Worm (Caenorhabditis elegans) whole organism, young adult: ENCODE results near the gene ZC53.2.

Experiments
- B0035.1 ChIP-seq: sonication (generic microtip); optimal IDR thresholded peaks from 2 replicates; lab custom pipeline; 2016; ENCODE audit warnings: missing genetic modification characterization, mild to moderate bottlenecking, missing compliant biosample characterization, missing genotype, missing genetic modification reagents
- D2030.7 ChIP-seq: fragments of 200-800 bp; sonication (Bioruptor generic); IDR thresholded peaks from 2 replicates; pipeline ENCODE4 v1.3.6; 2022; ENCODE audit warnings: missing genetic modification reagents, missing genetic modification characterization, missing compliant biosample characterization
- F37B4.10 ChIP-seq: fragments of 200-800 bp; sonication (Bioruptor generic); IDR thresholded peaks from 2 replicates; pipeline ENCODE4 v1.3.6; 2022; ENCODE audit warnings: missing genetic modification characterization, missing compliant biosample characterization
- F52B5.7 ChIP-seq: sonication (generic microtip); optimal IDR thresholded peaks from 2 replicates; lab custom pipeline; 2016; ENCODE audit warnings: mild to moderate bottlenecking, missing genetic modification characterization, missing compliant biosample characterization
- F57A8.1 ChIP-seq: fragments of 200-800 bp; sonication (Bioruptor generic); optimal IDR thresholded peaks from 2 replicates; lab custom pipeline; 2018; ENCODE audit warnings: mild to moderate bottlenecking, missing genetic modification characterization, moderate library complexity, missing compliant biosample characterization
- F57C9.4 ChIP-seq: sonication (generic microtip); optimal IDR thresholded peaks from 2 replicates; lab custom pipeline; 2017; ENCODE audit warnings: mild to moderate bottlenecking, missing genetic modification characterization, missing compliant biosample characterization
- K12H6.12 ChIP-seq: fragments of 200-800 bp; sonication (Bioruptor generic); optimal IDR thresholded peaks from 2 replicates; lab custom pipeline; 2018; ENCODE audit warnings: mild to moderate bottlenecking, missing genetic modification characterization, missing compliant biosample characterization
- T26A5.8 ChIP-seq: sonication (generic microtip); optimal IDR thresholded peaks from 2 replicates; lab custom pipeline; 2016; ENCODE audit warnings: missing genetic modification characterization, missing compliant biosample characterization
- Y56A3A.18 ChIP-seq: fragments of 200-800 bp; sonication (Bioruptor generic); IDR thresholded peaks from 2 replicates; pipeline ENCODE4 v1.3.6; 2022; ENCODE audit warnings: missing genetic modification reagents, missing genetic modification characterization, missing compliant biosample characterization
- Y79H2A.3 ChIP-seq: fragments of 200-800 bp; sonication (Bioruptor generic); conservative IDR thresholded peaks from 2 replicates; pipeline ENCODE4 v1.3.6; 2022; ENCODE audit warnings: missing genetic modification reagents, missing genetic modification characterization, missing compliant biosample characterization
- ZK185.1 ChIP-seq: sonication (generic microtip); optimal IDR thresholded peaks from 2 replicates; lab custom pipeline; 2016; ENCODE audit warnings: mild to moderate bottlenecking, missing genetic modification characterization, missing compliant biosample characterization; ENCODE audit not compliant: poor library complexity, severe bottlenecking
- akir-1 ChIP-seq: fragments of 200-800 bp; sonication (Bioruptor generic); optimal IDR thresholded peaks from 2 replicates; lab custom pipeline; 2018; ENCODE audit warnings: mild to moderate bottlenecking, missing genetic modification characterization, moderate library complexity, missing compliant biosample characterization
- athp-1 ChIP-seq: sonication (generic microtip); optimal IDR thresholded peaks from 2 replicates; lab custom pipeline; 2017; ENCODE audit warnings: mild to moderate bottlenecking, missing genetic modification characterization, missing compliant biosample characterization
- attf-5 ChIP-seq: fragments of 200-800 bp; sonication (Bioruptor generic); optimal IDR thresholded peaks from 2 replicates; lab custom pipeline; 2018; ENCODE audit warnings: mild to moderate bottlenecking, missing genetic modification characterization, missing compliant biosample characterization
- attf-6 ChIP-seq: fragments of 200-800 bp; sonication (Bioruptor generic); IDR thresholded peaks from 2 replicates; pipeline ENCODE4 v1.3.6; 2022; ENCODE audit warnings: missing genetic modification reagents, missing genetic modification characterization, missing compliant biosample characterization
- bed-1 ChIP-seq: fragments of 200-800 bp; sonication (Bioruptor generic); IDR thresholded peaks from 2 replicates; pipeline ENCODE4 v1.3.6; 2022; ENCODE audit warnings: missing genetic modification reagents, missing genetic modification characterization, missing compliant biosample characterization
- cebp-2 ChIP-seq: fragments of 200-800 bp; sonication (Bioruptor generic); IDR thresholded peaks from 2 replicates; pipeline ENCODE4 v1.3.6; 2022; ENCODE audit warnings: missing genetic modification characterization, missing compliant biosample characterization
- ceh-100 ChIP-seq: fragments of 200-800 bp; sonication (Bioruptor generic); IDR thresholded peaks from 2 replicates; pipeline ENCODE4 v1.3.6; 2022; ENCODE audit warnings: missing genetic modification reagents, missing genetic modification characterization, missing compliant biosample characterization
- die-1 ChIP-seq: sonication (generic microtip); optimal IDR thresholded peaks from 2 replicates; lab custom pipeline; 2016; ENCODE audit warnings: missing genotype, mild to moderate bottlenecking, missing genetic modification characterization, missing compliant biosample characterization
- ekl-4 ChIP-seq: fragments of 200-800 bp; sonication (Bioruptor generic); IDR thresholded peaks from 2 replicates; pipeline ENCODE4 v1.3.6; 2022; ENCODE audit warnings: missing genetic modification reagents, missing genetic modification characterization, missing compliant biosample characterization
- ets-4 ChIP-seq: fragments of 200-800 bp; sonication (Bioruptor generic); optimal IDR thresholded peaks from 2 replicates; lab custom pipeline; 2018; ENCODE audit warnings: mild to moderate bottlenecking, missing genetic modification characterization, missing compliant biosample characterization
- him-1 ChIP-seq: sonication (generic microtip); optimal IDR thresholded peaks from 2 replicates; lab custom pipeline; 2016; ENCODE audit warnings: missing genotype, missing genetic modification reagents, missing genetic modification characterization, missing compliant biosample characterization
- hrde-1 ChIP-seq: sonication (generic microtip); optimal IDR thresholded peaks from 2 replicates; lab custom pipeline; 2016; ENCODE audit warnings: missing genetic modification characterization, mild to moderate bottlenecking, missing compliant biosample characterization, moderate library complexity, missing genotype, missing genetic modification reagents, borderline replicate concordance
- lag-1 ChIP-seq: fragments of 200-800 bp; sonication (Bioruptor generic); IDR thresholded peaks from 2 replicates; pipeline ENCODE4 v1.3.6; 2022; ENCODE audit warnings: missing genetic modification reagents, missing genetic modification characterization, missing compliant biosample characterization
- lin-26 ChIP-seq: fragments of 200-800 bp; sonication (Bioruptor generic); IDR thresholded peaks from 2 replicates; pipeline ENCODE4 v1.3.6; 2022; ENCODE audit warnings: missing genetic modification reagents, missing genetic modification characterization, missing compliant biosample characterization
- lin-35 ChIP-seq, 3 experiments: fragments of 150-350 bp in 2 of 3; sonication (generic microtip) in 1 of 3; optimal IDR thresholded peaks; 2 replicates each; lab custom pipeline; 2014 to 2018; ENCODE audit warnings: missing biosample characterization in 3 of 3, missing genetic modification characterization in 3 of 3, missing genetic modification reagents in 3 of 3
- lin-54 ChIP-seq: fragments of 200-800 bp; sonication (Bioruptor generic); optimal IDR thresholded peaks from 2 replicates; lab custom pipeline; 2018; ENCODE audit warnings: mild to moderate bottlenecking, missing genetic modification characterization, missing compliant biosample characterization
- madf-3 ChIP-seq: fragments of 200-800 bp; sonication (Bioruptor generic); IDR thresholded peaks from 2 replicates; pipeline ENCODE4 v1.3.6; 2022; ENCODE audit warnings: missing genetic modification reagents, missing genetic modification characterization, missing compliant biosample characterization
- madf-6 ChIP-seq: fragments of 200-800 bp; sonication (Bioruptor generic); IDR thresholded peaks from 2 replicates; pipeline ENCODE4 v1.3.6; 2022; ENCODE audit warnings: missing genetic modification reagents, missing genetic modification characterization, missing compliant biosample characterization
- madf-8 ChIP-seq: fragments of 200-800 bp; sonication (Bioruptor generic); conservative IDR thresholded peaks from 2 replicates; pipeline ENCODE4 v1.3.6; 2022; ENCODE audit warnings: missing genetic modification reagents, missing genetic modification characterization, missing compliant biosample characterization
- mcd-1 ChIP-seq: fragments of 200-800 bp; sonication (Bioruptor generic); IDR thresholded peaks from 2 replicates; pipeline ENCODE4 v1.3.6; 2022; ENCODE audit warnings: missing genetic modification reagents, missing genetic modification characterization, missing compliant biosample characterization
- nfya-1 ChIP-seq: sonication (generic microtip); optimal IDR thresholded peaks from 2 replicates; lab custom pipeline; 2017; ENCODE audit warnings: antibody characterized with exemption, missing compliant biosample characterization, missing genetic modification characterization, borderline replicate concordance; ENCODE audit not compliant: insufficient read depth
- nfyb-1 ChIP-seq: fragments of 200-800 bp; sonication (Bioruptor generic); IDR thresholded peaks from 2 replicates; pipeline ENCODE4 v1.3.6; 2022; ENCODE audit warnings: missing genetic modification reagents, missing genetic modification characterization, missing compliant biosample characterization
- pha-4 ChIP-seq: fragments of 150-350 bp; sonication (generic microtip); optimal IDR thresholded peaks from 2 replicates; lab custom pipeline; 2014; ENCODE audit warnings: missing biosample characterization, missing genetic modification reagents, missing genetic modification characterization
- rcor-1 ChIP-seq: fragments of 200-800 bp; sonication (Bioruptor generic); IDR thresholded peaks from 2 replicates; pipeline ENCODE4 v1.3.6; 2022; ENCODE audit warnings: missing genetic modification reagents, missing genetic modification characterization, missing compliant biosample characterization
- repo-1 ChIP-seq: sonication (generic microtip); optimal IDR thresholded peaks from 2 replicates; lab custom pipeline; 2017; ENCODE audit warnings: mild to moderate bottlenecking, missing genetic modification characterization, missing compliant biosample characterization
- sdz-38 ChIP-seq: sonication (generic microtip); optimal IDR thresholded peaks from 2 replicates; lab custom pipeline; 2016; ENCODE audit warnings: missing genotype, missing genetic modification characterization, missing compliant biosample characterization
- snpc-1.1 ChIP-seq: sonication (generic microtip); optimal IDR thresholded peaks from 2 replicates; lab custom pipeline; 2017; ENCODE audit warnings: missing genetic modification characterization, mild to moderate bottlenecking, missing compliant biosample characterization, antibody characterized with exemption, moderate library complexity, missing genotype, missing genetic modification reagents; ENCODE audit not compliant: insufficient read depth
- snpc-1.3 ChIP-seq: sonication (generic microtip); optimal IDR thresholded peaks from 2 replicates; lab custom pipeline; 2017; ENCODE audit warnings: missing genetic modification characterization, mild to moderate bottlenecking, missing compliant biosample characterization, antibody characterized with exemption, moderate library complexity, missing genotype, missing genetic modification reagents; ENCODE audit not compliant: insufficient read depth
- sptf-2 ChIP-seq: fragments of 200-800 bp; sonication (Bioruptor generic); optimal IDR thresholded peaks from 2 replicates; lab custom pipeline; 2018; ENCODE audit warnings: mild to moderate bottlenecking, missing genetic modification characterization, missing compliant biosample characterization
- tlf-1 ChIP-seq: fragments of 200-800 bp; sonication (Bioruptor generic); optimal IDR thresholded peaks from 2 replicates; lab custom pipeline; 2018; ENCODE audit warnings: mild to moderate bottlenecking, missing genetic modification characterization, missing compliant biosample characterization
- unc-130 ChIP-seq: sonication (generic microtip); optimal IDR thresholded peaks from 2 replicates; lab custom pipeline; 2016; ENCODE audit warnings: missing genetic modification reagents, missing genetic modification characterization, missing compliant biosample characterization
- zim-3 ChIP-seq: sonication (generic microtip); optimal IDR thresholded peaks from 2 replicates; lab custom pipeline; 2017; ENCODE audit warnings: mild to moderate bottlenecking, missing genetic modification characterization, moderate library complexity, missing compliant biosample characterization

ZC53.2 gene

DNA sequence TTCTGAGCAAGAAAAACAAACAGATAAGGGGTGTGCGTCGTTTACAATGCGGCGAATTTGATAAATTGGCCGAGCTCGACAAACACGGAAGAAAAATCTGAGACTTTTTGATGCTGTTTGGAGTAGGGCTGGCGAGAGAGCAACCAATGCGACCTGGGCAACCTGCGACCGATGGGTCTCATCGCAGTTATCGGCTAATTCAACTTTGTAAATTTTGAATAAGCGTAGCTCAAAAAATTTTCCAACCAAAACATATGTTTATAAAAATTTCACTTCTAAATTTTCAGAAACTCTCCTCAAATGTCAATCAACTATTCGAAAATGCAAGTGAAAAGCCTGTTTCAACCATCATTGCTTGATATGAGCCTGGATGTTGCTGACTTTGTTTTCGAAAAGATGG is 32.2 kb downstream of the ZC53.2 start, which contains the start of gene B0294.3:
Gene B0294.3 (plus strand): TSS at position 301 of the 400 bp plus-strand sequence.
- no peak for TF ChIP-seq snpc-1.1 (tag; lab: Kevin White, UChicago)
- no peak for TF ChIP-seq attf-6 (GFP tag; lab: Robert Waterston, UW)
- no peak for TF ChIP-seq cebp-2
- TF ChIP-seq F52B5.7 (tag; lab: Kevin White, UChicago), result no peak
- TF ChIP-seq lin-26 (GFP tag; lab: Robert Waterston, UW), result no peak
- TF ChIP-seq sptf-2 (GFP tag; lab: Kevin White, UChicago), result no peak
- TF ChIP-seq T26A5.8 (tag; lab: Kevin White, UChicago), result no peak

DNA sequence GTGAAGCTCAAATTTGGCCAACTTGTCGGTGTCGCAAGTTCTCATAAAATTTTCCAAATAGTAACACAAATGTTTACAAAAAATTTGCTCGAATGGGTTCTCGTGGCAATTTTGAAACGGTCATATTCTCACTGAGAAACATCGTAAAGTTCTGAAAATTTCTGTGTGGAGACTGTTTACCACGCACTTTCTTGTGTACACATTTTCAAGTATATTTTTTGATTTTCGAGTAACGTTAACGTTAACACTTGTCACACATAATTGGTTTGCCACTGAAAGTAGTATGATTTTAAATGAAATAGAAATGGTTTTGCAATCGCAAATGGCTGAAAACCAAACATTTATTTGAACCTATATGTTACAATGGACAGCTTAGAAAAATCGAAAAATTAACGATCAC is 33.2 kb downstream of the ZC53.2 start:
- TF ChIP-seq ekl-4 (GFP tag; lab: Robert Waterston, UW), result no peak
- no peak for TF ChIP-seq Y56A3A.18 (GFP tag; lab: Robert Waterston, UW)
- no peak for TF ChIP-seq B0035.1
- TF ChIP-seq Y79H2A.3, result no peak

DNA sequence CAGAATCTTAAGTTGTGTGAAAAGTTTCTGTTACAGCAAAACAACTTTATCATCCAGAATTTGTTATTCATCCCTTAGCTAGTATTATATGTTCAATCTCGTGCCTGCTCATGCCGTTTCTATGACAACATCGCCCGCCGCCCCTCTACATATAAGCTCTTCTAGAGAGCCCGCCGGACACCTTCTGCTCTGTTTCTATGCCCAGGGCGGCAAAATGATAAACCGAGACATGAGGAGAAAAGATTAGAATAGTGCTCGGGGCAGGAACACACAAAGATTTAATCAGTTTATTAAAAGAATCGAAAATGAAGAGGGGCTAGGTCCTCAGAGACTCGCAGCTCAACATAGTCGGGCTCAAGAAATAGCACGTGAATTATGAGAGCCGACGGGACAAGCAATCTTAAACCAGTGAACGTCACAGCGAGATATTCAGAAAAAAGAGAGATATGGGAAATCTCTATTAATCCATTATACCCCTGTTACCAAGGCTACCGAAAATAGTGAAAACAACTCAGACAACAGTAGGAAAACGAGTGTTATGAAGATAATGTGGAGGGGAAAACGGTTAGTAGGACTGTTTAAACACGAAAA is 35.5 kb downstream of the ZC53.2 start:
- no peak for TF ChIP-seq madf-8 (GFP tag; lab: Robert Waterston, UW)
- no peak for TF ChIP-seq attf-5 (GFP tag; lab: Kevin White, UChicago)
- no peak; the same call in 1 of the 2 replicates for TF ChIP-seq mcd-1
- TF ChIP-seq die-1, result no peak
- TF ChIP-seq rcor-1, result peak; percentile 62; the same call in 1 of the 2 replicates
- peak; percentile 63 for TF ChIP-seq K12H6.12 (tag; lab: Kevin White, UChicago)
- TF ChIP-seq madf-3 (GFP tag; lab: Robert Waterston, UW), result no peak
- TF ChIP-seq ZK185.1, result peak; percentile 85
- peak; percentile 9 for TF ChIP-seq ets-4
- no peak for TF ChIP-seq akir-1
- TF ChIP-seq him-1, result no peak
- no peak for TF ChIP-seq lag-1 (GFP tag; lab: Robert Waterston, UW)
- TF ChIP-seq tlf-1 (GFP tag; lab: Kevin White, UChicago), result peak; percentile 72
- no peak for TF ChIP-seq snpc-1.3 (tag; lab: Kevin White, UChicago)
- no peak for TF ChIP-seq unc-130 (GFP tag; lab: Kevin White, UChicago)
- no peak for TF ChIP-seq hrde-1
- peak; percentile 43 for TF ChIP-seq F57A8.1 (GFP tag; lab: Kevin White, UChicago)
- no peak for TF ChIP-seq D2030.7 (GFP tag; lab: Robert Waterston, UW)
- no peak for TF ChIP-seq sdz-38 (tag; lab: Kevin White, UChicago)
- TF ChIP-seq repo-1 (tag; lab: Kevin White, UChicago), result peak; percentile 74
- no peak for TF ChIP-seq bed-1
- no peak for TF ChIP-seq pha-4 (tag; lab: Kevin White, UChicago)
- peak in 1 of 3 experiments; percentile 81 for TF ChIP-seq lin-35 (GFP tag; optimal IDR thresholded peaks at IDR 0.05; lab: Kevin White, UChicago)
- no peak for TF ChIP-seq nfyb-1 (GFP tag; lab: Robert Waterston, UW)
- peak; percentile 37 for TF ChIP-seq lin-54 (GFP tag; lab: Kevin White, UChicago)
- TF ChIP-seq F37B4.10 (GFP tag; lab: Robert Waterston, UW), result no peak
- no peak for TF ChIP-seq attf-6 (GFP tag; lab: Robert Waterston, UW)
- TF ChIP-seq F57C9.4 (tag; lab: Kevin White, UChicago), result no peak
- no peak for TF ChIP-seq ceh-100
- TF ChIP-seq T26A5.8 (tag; lab: Kevin White, UChicago), result no peak
- TF ChIP-seq sptf-2 (GFP tag; lab: Kevin White, UChicago), result no peak
- no peak for TF ChIP-seq athp-1 (tag; lab: Kevin White, UChicago)
- peak; percentile 90; the same call in 1 of the 2 replicates for TF ChIP-seq Y56A3A.18 (GFP tag; lab: Robert Waterston, UW)
- TF ChIP-seq lin-26 (GFP tag; lab: Robert Waterston, UW), result no peak
- TF ChIP-seq nfya-1 (tag; lab: Kevin White, UChicago), result no peak
- no peak for TF ChIP-seq zim-3 (tag; lab: Kevin White, UChicago)
- TF ChIP-seq madf-6 (GFP tag; lab: Robert Waterston, UW), result no peak
- no peak for TF ChIP-seq Y79H2A.3
